Fruit fly (Drosophila melanogaster) whole organism, wandering third instar larva: Measurements from ENCODE around the gene CG2202.

Experiments
- CG32264 ChIP-seq: fragments of 200-800 bp; sonication (Bioruptor generic); optimal IDR thresholded peaks from 2 replicates; lab custom pipeline; 2016; ENCODE audit warnings: missing biosample characterization, missing genetic modification characterization
- Hr78 ChIP-seq: fragments of >200 bp; optimal IDR thresholded peaks from 2 replicates; lab custom pipeline; 2017; ENCODE audit warnings: missing biosample characterization, missing genetic modification characterization
- Jra ChIP-seq: sonication (Bioruptor generic); optimal IDR thresholded peaks from 2 replicates; lab custom pipeline; 2016; ENCODE audit warnings: missing biosample characterization, missing genetic modification characterization
- dl ChIP-seq, 2 experiments: fragments of 175-275, 200-275 bp in 1 of 2; fragments of 200-275 bp in 1 of 2; sonication (Bioruptor generic); optimal IDR thresholded peaks; lab custom pipeline; 2018; ENCODE audit warnings: mild to moderate bottlenecking in 2 of 2, missing biosample characterization in 2 of 2, missing genetic modification characterization in 2 of 2, moderate library complexity in 2 of 2; ENCODE audit not compliant: partially characterized antibody in 2 of 2, insufficient read depth in 1 of 2
- pan ChIP-seq: fragments of >200 bp; optimal IDR thresholded peaks from 2 replicates; lab custom pipeline; 2017
- sage ChIP-seq: fragments of 200-800 bp; sonication (Bioruptor generic); optimal IDR thresholded peaks from 2 replicates; lab custom pipeline; 2016; ENCODE audit warnings: missing biosample characterization, mild to moderate bottlenecking, missing genetic modification characterization
- usp ChIP-seq: fragments of >200 bp; optimal IDR thresholded peaks from 2 replicates; lab custom pipeline; 2017; ENCODE audit warnings: missing biosample characterization, missing genetic modification characterization

DNA sequence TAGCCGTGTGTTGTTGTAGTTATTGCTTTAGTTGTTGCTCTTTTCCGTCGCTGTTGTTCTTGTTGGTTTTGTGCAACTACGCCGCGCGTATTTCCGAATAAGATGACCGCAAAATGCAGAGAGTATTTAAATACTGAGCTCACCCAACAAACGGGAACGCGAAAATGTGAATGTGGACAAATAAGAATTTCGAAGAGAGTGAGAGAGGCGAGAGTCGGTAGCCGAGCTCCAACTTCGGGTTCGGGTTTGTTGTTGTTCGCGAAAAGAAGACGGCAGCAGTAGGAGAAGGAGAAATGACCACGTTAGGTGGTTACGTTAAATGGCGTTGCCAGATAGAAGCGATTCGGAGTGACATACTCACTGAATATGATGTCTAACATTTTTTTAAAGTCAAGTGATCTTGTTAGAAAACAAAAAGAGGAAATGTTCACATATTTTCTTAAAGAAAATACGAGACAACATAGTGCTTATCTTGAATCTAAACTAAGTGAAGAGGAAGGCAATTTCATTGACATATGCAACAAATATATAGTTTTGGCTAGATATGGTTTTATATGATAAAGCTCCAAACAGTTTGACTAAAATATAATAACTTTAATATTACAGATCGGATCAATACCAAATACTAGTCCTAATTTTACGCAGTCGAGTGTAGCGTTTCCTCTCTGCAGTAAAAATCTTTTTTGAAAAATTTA, 41.7 kb upstream of the CG2202 start:
- TF ChIP-seq usp (GFP tag; lab: Kevin White, UChicago) (no peak), Jra (GFP tag; lab: Kevin White, UChicago) (no peak), Hr78 (no peak), pan (lab: Kevin White, UChicago) (no peak), dl (GFP tag; optimal IDR thresholded peaks at IDR 0.05; lab: Kevin White, UChicago; ENCODE audit: insufficient read depth in 1 of 2, partially characterized antibody in 2 of 2) (peak; percentile 17 to 35), sage (GFP tag; lab: Kevin White, UChicago) (no peak), CG32264 (GFP tag; lab: Kevin White, UChicago) (no peak)
